Worm (Caenorhabditis elegans) whole organism, L3 larva: ENCODE results near the gene cec-3.

Experiments used
- R02D3.7 ChIP-seq: fragments of 150-350 bp; optimal IDR thresholded peaks from 2 replicates; lab custom pipeline; 2014; ENCODE audit warnings: missing biosample characterization, missing genetic modification characterization
- ZK546.5 ChIP-seq: sonication (generic microtip); optimal IDR thresholded peaks from 2 replicates; lab custom pipeline; 2017; ENCODE audit warnings: missing biosample characterization, missing genetic modification characterization
- aly-2 ChIP-seq: fragments of 150-350 bp; optimal IDR thresholded peaks from 2 replicates; lab custom pipeline; 2014; ENCODE audit warnings: missing biosample characterization, missing genetic modification characterization
- ama-1 ChIP-seq: fragments of 150-350 bp; optimal IDR thresholded peaks from 2 replicates; lab custom pipeline; 2018
- ceh-16 ChIP-seq: sonication (generic microtip); optimal IDR thresholded peaks from 2 replicates; lab custom pipeline; 2017; ENCODE audit warnings: missing biosample characterization, missing genetic modification characterization
- ceh-28 ChIP-seq: fragments of 150-350 bp; optimal IDR thresholded peaks from 2 replicates; lab custom pipeline; 2014; ENCODE audit warnings: missing biosample characterization, missing genetic modification reagents, missing genetic modification characterization
- ceh-82 ChIP-seq: fragments of 150-350 bp; optimal IDR thresholded peaks from 2 replicates; lab custom pipeline; 2014; ENCODE audit warnings: missing biosample characterization, missing genetic modification characterization
- ceh-9 ChIP-seq: sonication (generic microtip); optimal IDR thresholded peaks from 2 replicates; lab custom pipeline; 2018; ENCODE audit warnings: missing biosample characterization, missing genetic modification characterization
- daf-12 ChIP-seq: fragments of 150-350 bp; optimal IDR thresholded peaks from 2 replicates; lab custom pipeline; 2014; ENCODE audit warnings: missing biosample characterization, missing genetic modification reagents, missing genetic modification characterization
- egl-27 ChIP-seq: sonication (generic microtip); optimal IDR thresholded peaks from 4 replicates; lab custom pipeline; 2017; ENCODE audit warnings: missing biosample characterization, missing genetic modification reagents, missing genetic modification characterization
- egl-5 ChIP-seq: fragments of 150-350 bp; optimal IDR thresholded peaks from 2 replicates; lab custom pipeline; 2017; ENCODE audit warnings: missing biosample characterization, missing genetic modification reagents, missing genetic modification characterization, inconsistent platforms
- elt-1 ChIP-seq: fragments of 150-350 bp; optimal IDR thresholded peaks from 2 replicates; lab custom pipeline; 2014; ENCODE audit warnings: missing biosample characterization, missing genetic modification characterization
- elt-2 ChIP-seq: sonication (generic microtip); optimal IDR thresholded peaks from 2 replicates; lab custom pipeline; 2016; ENCODE audit warnings: missing genetic modification reagents, mild to moderate bottlenecking, missing genetic modification characterization, missing compliant biosample characterization
- elt-3 ChIP-seq, 3 experiments: fragments of 150-350 bp in 1 of 3; sonication (generic microtip) in 2 of 3; optimal IDR thresholded peaks; 2 replicates in 2 of 3; 4 replicates in 1 of 3; lab custom pipeline; 2014 to 2017; ENCODE audit warnings: missing biosample characterization in 3 of 3, missing genetic modification characterization in 3 of 3
- eor-1 ChIP-seq, 2 experiments: fragments of 150-350 bp; optimal IDR thresholded peaks; 2 replicates each; lab custom pipeline; 2014 to 2018; ENCODE audit warnings: missing biosample characterization in 2 of 2, missing genetic modification characterization in 2 of 2
- fkh-10 ChIP-seq: sonication (generic microtip); optimal IDR thresholded peaks from 2 replicates; lab custom pipeline; 2017; ENCODE audit warnings: missing biosample characterization, missing genetic modification reagents, missing genetic modification characterization
- fkh-2 ChIP-seq: fragments of 150-350 bp; optimal IDR thresholded peaks from 2 replicates; lab custom pipeline; 2014; ENCODE audit warnings: missing biosample characterization, missing genetic modification reagents, missing genetic modification characterization
- fos-1 ChIP-seq: fragments of 150-350 bp; optimal IDR thresholded peaks from 2 replicates; lab custom pipeline; 2014; ENCODE audit warnings: missing biosample characterization, missing genetic modification characterization
- hmg-11 ChIP-seq: sonication (generic microtip); optimal IDR thresholded peaks from 2 replicates; lab custom pipeline; 2016; ENCODE audit warnings: missing genetic modification characterization, missing compliant biosample characterization
- jun-1 ChIP-seq: fragments of 150-350 bp; optimal IDR thresholded peaks from 2 replicates; lab custom pipeline; 2014; ENCODE audit warnings: missing biosample characterization, missing genetic modification reagents, missing genetic modification characterization
- lin-15B ChIP-seq: fragments of 150-350 bp; optimal IDR thresholded peaks from 2 replicates; lab custom pipeline; 2014; ENCODE audit warnings: missing biosample characterization, missing genetic modification characterization
- lin-39 ChIP-seq: fragments of 150-350 bp; optimal IDR thresholded peaks from 2 replicates; lab custom pipeline; 2018; ENCODE audit warnings: missing biosample characterization, missing genetic modification reagents, missing genetic modification characterization
- lsy-12 ChIP-seq: sonication (generic microtip); optimal IDR thresholded peaks from 2 replicates; lab custom pipeline; 2016; ENCODE audit warnings: mild to moderate bottlenecking, missing genetic modification characterization, missing compliant biosample characterization
- mdl-1 ChIP-seq: fragments of 150-350 bp; optimal IDR thresholded peaks from 2 replicates; lab custom pipeline; 2014; ENCODE audit warnings: missing biosample characterization, missing genetic modification characterization
- mml-1 ChIP-seq: fragments of 150-350 bp; sonication (generic microtip); optimal IDR thresholded peaks from 3 replicates; lab custom pipeline; 2014; ENCODE audit warnings: missing biosample characterization, missing genetic modification characterization
- nfya-1 ChIP-seq: sonication (generic microtip); optimal IDR thresholded peaks from 2 replicates; lab custom pipeline; 2017; ENCODE audit warnings: missing genetic modification characterization, mild to moderate bottlenecking, missing compliant biosample characterization, antibody characterized with exemption, moderate library complexity; ENCODE audit not compliant: insufficient read depth
- nhr-11 ChIP-seq: fragments of 150-350 bp; optimal IDR thresholded peaks from 2 replicates; lab custom pipeline; 2014; ENCODE audit warnings: missing biosample characterization, missing genetic modification characterization
- nhr-12 ChIP-seq: fragments of 150-350 bp; optimal IDR thresholded peaks from 2 replicates; lab custom pipeline; 2014; ENCODE audit warnings: missing biosample characterization, missing genetic modification characterization
- nhr-23 ChIP-seq: fragments of 150-350 bp; optimal IDR thresholded peaks from 2 replicates; lab custom pipeline; 2014; ENCODE audit warnings: missing biosample characterization, missing genetic modification reagents, missing genetic modification characterization
- nhr-237 ChIP-seq: fragments of 150-350 bp; optimal IDR thresholded peaks from 2 replicates; lab custom pipeline; 2014; ENCODE audit warnings: missing biosample characterization, missing genetic modification characterization
- nhr-25 ChIP-seq: sonication (generic microtip); optimal IDR thresholded peaks from 2 replicates; lab custom pipeline; 2017; ENCODE audit warnings: missing biosample characterization, missing genetic modification characterization
- nhr-28 ChIP-seq: fragments of 150-350 bp; optimal IDR thresholded peaks from 2 replicates; lab custom pipeline; 2014; ENCODE audit warnings: missing biosample characterization, missing genetic modification characterization
- nhr-43 ChIP-seq: sonication (generic microtip); optimal IDR thresholded peaks from 2 replicates; lab custom pipeline; 2016; ENCODE audit warnings: mild to moderate bottlenecking, missing genetic modification characterization, missing compliant biosample characterization; ENCODE audit not compliant: poor library complexity, severe bottlenecking
- nhr-67 ChIP-seq: fragments of 150-350 bp; optimal IDR thresholded peaks from 2 replicates; lab custom pipeline; 2014; ENCODE audit warnings: missing biosample characterization, missing genetic modification characterization
- nhr-76 ChIP-seq: fragments of 150-350 bp; sonication (generic microtip); optimal IDR thresholded peaks from 5 replicates; lab custom pipeline; 2014; ENCODE audit warnings: missing biosample characterization, missing genetic modification characterization
- nhr-77 ChIP-seq: fragments of 150-350 bp; optimal IDR thresholded peaks from 2 replicates; lab custom pipeline; 2014; ENCODE audit warnings: missing biosample characterization, missing genetic modification characterization
- pha-4 ChIP-seq: fragments of 150-350 bp; optimal IDR thresholded peaks from 2 replicates; lab custom pipeline; 2014; ENCODE audit warnings: missing biosample characterization, missing genetic modification reagents, missing genetic modification characterization
- pqm-1 ChIP-seq: fragments of 150-350 bp; optimal IDR thresholded peaks from 2 replicates; lab custom pipeline; 2017; ENCODE audit warnings: missing biosample characterization, missing genetic modification characterization, inconsistent platforms
- sea-2 ChIP-seq: fragments of 150-350 bp; sonication (generic microtip); optimal IDR thresholded peaks from 4 replicates; lab custom pipeline; 2014; ENCODE audit warnings: missing biosample characterization, missing genetic modification reagents, missing genetic modification characterization
- skn-1 ChIP-seq: fragments of 150-350 bp; optimal IDR thresholded peaks from 2 replicates; lab custom pipeline; 2014; ENCODE audit warnings: missing biosample characterization, missing genetic modification characterization
- snpc-4 ChIP-seq: fragments of 150-350 bp; optimal IDR thresholded peaks from 2 replicates; lab custom pipeline; 2014; ENCODE audit warnings: missing biosample characterization, missing genetic modification characterization
- tbx-2 ChIP-seq: sonication (generic microtip); optimal IDR thresholded peaks from 2 replicates; lab custom pipeline; 2016; ENCODE audit warnings: mild to moderate bottlenecking, missing genetic modification characterization, missing compliant biosample characterization
- unc-39 ChIP-seq: sonication (generic microtip); optimal IDR thresholded peaks from 4 replicates; lab custom pipeline; 2017; ENCODE audit warnings: missing biosample characterization, missing genetic modification characterization
- unc-62 ChIP-seq: fragments of 150-350 bp; sonication (generic microtip); optimal IDR thresholded peaks from 4 replicates; lab custom pipeline; 2014; ENCODE audit warnings: missing biosample characterization, missing genetic modification reagents, missing genetic modification characterization
- zag-1 ChIP-seq: fragments of 150-350 bp; optimal IDR thresholded peaks from 2 replicates; lab custom pipeline; 2014; ENCODE audit warnings: missing biosample characterization, missing genetic modification characterization
- ztf-11 ChIP-seq: fragments of 150-350 bp; optimal IDR thresholded peaks from 2 replicates; lab custom pipeline; 2014; ENCODE audit warnings: missing biosample characterization, missing genetic modification characterization
- ztf-4 ChIP-seq: fragments of 150-350 bp; optimal IDR thresholded peaks from 2 replicates; lab custom pipeline; 2014; ENCODE audit warnings: missing biosample characterization, missing genetic modification characterization

Gene cec-3

ce11 chrII:7873843-7874372 is 16.5 kb upstream of the cec-3 start, which contains the start of gene T01H3.3:
Gene T01H3.3, minus strand, starts transcription at chrII:7873893.
- TF ChIP-seq elt-2 (tag; lab: Kevin White, UChicago): peak; percentile 6
- peak; percentile 84 for TF ChIP-seq pha-4
- TF ChIP-seq nhr-23 (tag; lab: Kevin White, UChicago): peak; percentile 60
- TF ChIP-seq nfya-1 (tag; lab: Kevin White, UChicago): peak; percentile 58
- TF ChIP-seq lsy-12 (tag; lab: Kevin White, UChicago): no peak
- no peak for TF ChIP-seq ZK546.5 (tag; lab: Kevin White, UChicago)
- peak; percentile 54 for TF ChIP-seq lin-15B (tag; lab: Kevin White, UChicago)
- TF ChIP-seq, all 47 proteins: peak for 5

ce11 chrII:7870632-7871031 is 13.2 kb upstream of the cec-3 start:
- TF ChIP-seq ama-1 (lab: Kevin White, UChicago) (peak; percentile 30), elt-2 (tag; lab: Kevin White, UChicago) (no peak), egl-27 (tag; lab: Kevin White, UChicago) (no peak), fkh-10 (no peak), sea-2 (GFP tag; lab: Kevin White, UChicago) (no peak), pha-4 (peak; percentile 81), eor-1 (tag; optimal IDR thresholded peaks at IDR 0.05; lab: Kevin White, UChicago) (no peak), mml-1 (no peak), nfya-1 (tag; lab: Kevin White, UChicago) (peak; percentile 79), elt-3 (tag; optimal IDR thresholded peaks at IDR 0.05; lab: Kevin White, UChicago) (no peak), pqm-1 (tag; lab: Kevin White, UChicago) (peak; percentile 5), nhr-12 (tag; lab: Kevin White, UChicago) (no peak), jun-1 (tag; lab: Kevin White, UChicago) (no peak), ceh-9 (tag; lab: Kevin White, UChicago) (no peak), lsy-12 (tag; lab: Kevin White, UChicago) (no peak), ztf-4 (tag; lab: Kevin White, UChicago) (no peak), lin-15B (tag; lab: Kevin White, UChicago) (peak; percentile 73), fos-1 (tag; lab: Kevin White, UChicago) (no peak), ZK546.5 (tag; lab: Kevin White, UChicago) (no peak), nhr-67 (tag; lab: Kevin White, UChicago) (no peak), unc-39 (tag; lab: Kevin White, UChicago) (no peak), R02D3.7 (tag; lab: Kevin White, UChicago) (no peak), ceh-82 (tag; lab: Kevin White, UChicago) (no peak), daf-12 (tag; lab: Kevin White, UChicago) (no peak), nhr-76 (no peak), nhr-23 (tag; lab: Kevin White, UChicago) (no peak), ztf-11 (tag; lab: Kevin White, UChicago) (no peak), skn-1 (tag; lab: Kevin White, UChicago) (no peak), snpc-4 (tag; lab: Kevin White, UChicago) (peak; percentile 23), fkh-2 (tag; lab: Kevin White, UChicago) (no peak), nhr-28 (tag; lab: Kevin White, UChicago) (no peak), elt-1 (tag; lab: Kevin White, UChicago) (no peak), hmg-11 (tag; lab: Kevin White, UChicago) (no peak), nhr-11 (no peak), nhr-237 (tag; lab: Kevin White, UChicago) (no peak), unc-62 (GFP tag; lab: Kevin White, UChicago) (no peak), aly-2 (no peak), mdl-1 (no peak), ceh-16 (no peak), nhr-25 (no peak), egl-5 (tag; lab: Kevin White, UChicago) (peak; percentile 40), zag-1 (no peak), ceh-28 (tag; lab: Kevin White, UChicago) (no peak), nhr-77 (tag; lab: Kevin White, UChicago) (no peak), tbx-2 (tag; lab: Kevin White, UChicago) (no peak), nhr-43 (no peak), lin-39 (tag; lab: Kevin White, UChicago) (no peak)
